Worm (Caenorhabditis elegans): ENCODE measurements around the gene F18E3.13.

The F18E3.13 gene

DNA sequence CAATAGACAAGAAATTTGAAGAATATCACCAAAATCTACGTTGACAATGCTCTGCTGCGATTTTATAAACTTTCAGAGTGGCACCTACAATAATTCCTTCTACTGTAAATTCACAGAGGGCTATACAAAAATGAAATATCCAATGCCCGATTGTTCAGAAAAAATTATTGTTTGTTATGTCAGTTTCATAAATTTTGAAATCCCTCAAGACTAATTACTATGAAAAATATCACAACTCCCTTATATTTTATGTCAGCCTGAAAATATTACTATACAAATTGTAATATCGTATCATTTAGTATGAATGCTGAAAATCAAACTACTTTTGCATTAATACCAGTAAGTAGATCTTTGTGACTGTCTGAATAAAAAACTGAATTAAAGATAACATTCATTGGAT lies 15.4 kb upstream of the F18E3.13 start, which contains the start of gene srx-60:
Gene srx-60 (plus strand): TSS at position 301 of the 400 bp plus-strand sequence.
- TF ChIP-seq ceh-30 (tag; optimal IDR thresholded peaks at IDR 0.05) (no peak), nhr-232 (tag; optimal IDR thresholded peaks at IDR 0.05) (no peak), dmd-4 (tag; optimal IDR thresholded peaks at IDR 0.05; ENCODE audit: borderline replicate concordance) (no peak), sdc-2 (tag; optimal IDR thresholded peaks at IDR 0.05) (no peak), tbx-2 (tag; optimal IDR thresholded peaks at IDR 0.05) (no peak), odd-2 (tag; optimal IDR thresholded peaks at IDR 0.05) (no peak)

DNA sequence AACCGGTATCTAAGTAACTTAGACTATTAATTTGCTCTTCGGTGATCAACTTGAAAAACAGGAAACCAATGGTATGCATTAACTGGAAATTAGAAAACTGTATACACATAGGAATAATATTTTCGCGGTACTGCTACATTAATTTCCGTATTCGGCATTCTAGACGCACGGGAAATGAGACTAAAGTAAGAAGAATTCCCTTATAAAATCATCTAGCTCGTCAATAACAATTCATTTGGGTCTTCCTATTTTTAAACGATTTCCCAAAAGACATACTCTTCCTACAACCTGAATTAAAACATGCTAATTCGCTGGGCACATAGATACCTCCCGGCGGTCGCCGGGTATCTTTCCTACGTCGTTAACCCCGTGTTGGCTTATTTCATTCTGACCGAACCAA lies 13.6 kb upstream of the F18E3.13 start, which contains the start of gene srj-13:
Gene srj-13 (plus strand): TSS at position 301 of the 400 bp plus-strand sequence.
- TF ChIP-seq nfya-1 (tag; optimal IDR thresholded peaks at IDR 0.05), result no peak
- TF ChIP-seq nhr-232 (tag; optimal IDR thresholded peaks at IDR 0.05), result no peak
- TF ChIP-seq ceh-14 (tag; optimal IDR thresholded peaks at IDR 0.05), result no peak
- TF ChIP-seq ceh-22 (tag; optimal IDR thresholded peaks at IDR 0.05), result no peak
- no peak for TF ChIP-seq ceh-2 (tag; optimal IDR thresholded peaks at IDR 0.05)
- no peak for TF ChIP-seq pros-1 (tag; optimal IDR thresholded peaks at IDR 0.05)
- TF ChIP-seq dve-1 (tag; optimal IDR thresholded peaks at IDR 0.05), result no peak

DNA sequence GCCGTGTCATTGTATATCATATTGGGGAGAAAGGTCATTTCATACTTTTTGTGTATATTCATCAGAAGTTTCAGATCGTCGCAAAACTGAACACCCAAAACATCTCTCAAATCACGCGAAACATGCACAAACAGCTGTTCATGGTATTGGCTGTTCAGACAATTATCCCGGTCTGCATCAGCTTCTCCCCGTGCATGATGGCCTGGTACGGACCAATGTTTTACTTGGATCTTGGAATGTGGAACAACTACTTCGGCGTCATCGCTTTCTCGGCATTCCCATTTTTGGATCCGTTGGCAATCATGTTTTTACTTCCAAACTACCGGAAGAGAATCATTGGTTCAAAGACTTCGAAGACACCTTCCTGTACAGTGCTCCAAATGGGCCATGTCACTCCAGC lies 12.5 kb upstream of the F18E3.13 start:
- TF ChIP-seq ceh-9 (tag; optimal IDR thresholded peaks at IDR 0.05) (no peak), C38D4.7 (GFP tag; optimal IDR thresholded peaks at IDR 0.05) (no peak), hlh-15 (tag; optimal IDR thresholded peaks at IDR 0.05) (no peak), ceh-30 (tag; optimal IDR thresholded peaks at IDR 0.05) (no peak), ceh-48 (tag; optimal IDR thresholded peaks at IDR 0.05) (no peak), pha-2 (tag; optimal IDR thresholded peaks at IDR 0.05) (no peak), dve-1 (tag; optimal IDR thresholded peaks at IDR 0.05) (no peak), sox-4 (tag; optimal IDR thresholded peaks at IDR 0.05) (no peak), ceh-2 (tag; optimal IDR thresholded peaks at IDR 0.05) (no peak), ceh-31 (tag; optimal IDR thresholded peaks at IDR 0.05) (no peak), rnt-1 (tag; optimal IDR thresholded peaks at IDR 0.05) (no peak)

DNA sequence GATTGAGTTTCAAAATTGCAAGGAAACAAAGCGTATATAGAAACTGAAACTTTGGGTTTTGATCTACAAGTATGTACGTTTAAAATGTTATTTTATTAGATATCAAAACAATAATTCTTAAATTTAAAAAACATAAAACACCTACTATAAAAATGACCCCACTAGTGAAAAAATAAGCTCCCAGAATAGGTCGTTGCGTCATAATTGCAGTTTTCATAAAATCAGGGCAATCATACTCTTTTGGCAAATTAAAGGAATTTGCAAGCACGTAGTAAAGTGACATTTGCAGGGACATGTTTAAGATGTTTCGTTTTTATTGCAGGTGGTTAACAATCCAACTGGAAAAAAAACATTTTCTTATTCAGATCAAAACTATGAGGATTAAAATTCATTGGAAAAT lies 7.4 kb upstream of the F18E3.13 start, which contains the start of gene srt-6:
Gene srt-6 (minus strand): TSS at position 295 of the 400 bp plus-strand sequence.
- TF ChIP-seq lim-6 (tag; optimal IDR thresholded peaks at IDR 0.05) (no peak), ceh-18 (tag; optimal IDR thresholded peaks at IDR 0.05) (no peak), sox-2 (GFP tag; IDR thresholded peaks at IDR 0.05) (no peak), che-1 (tag; optimal IDR thresholded peaks at IDR 0.05) (no peak), ceh-45 (GFP tag; IDR thresholded peaks at IDR 0.05) (no peak), npax-4 (tag; optimal IDR thresholded peaks at IDR 0.05) (no peak), tbx-2 (tag; optimal IDR thresholded peaks at IDR 0.05) (no peak), hlh-13 (GFP tag; optimal IDR thresholded peaks at IDR 0.05) (no peak), ceh-22 (tag; optimal IDR thresholded peaks at IDR 0.05) (no peak), T23F11.4 (GFP tag; optimal IDR thresholded peaks at IDR 0.05) (no peak), ama-1 (optimal IDR thresholded peaks at IDR 0.05) (no peak), C08G9.2 (tag; optimal IDR thresholded peaks at IDR 0.05) (no peak), ceh-14 (tag; optimal IDR thresholded peaks at IDR 0.05) (no peak), zip-5 (tag; optimal IDR thresholded peaks at IDR 0.05) (no peak), sox-4 (tag; optimal IDR thresholded peaks at IDR 0.05) (no peak), nhr-232 (tag; optimal IDR thresholded peaks at IDR 0.05) (no peak), C38D4.7 (GFP tag; optimal IDR thresholded peaks at IDR 0.05) (no peak)

DNA sequence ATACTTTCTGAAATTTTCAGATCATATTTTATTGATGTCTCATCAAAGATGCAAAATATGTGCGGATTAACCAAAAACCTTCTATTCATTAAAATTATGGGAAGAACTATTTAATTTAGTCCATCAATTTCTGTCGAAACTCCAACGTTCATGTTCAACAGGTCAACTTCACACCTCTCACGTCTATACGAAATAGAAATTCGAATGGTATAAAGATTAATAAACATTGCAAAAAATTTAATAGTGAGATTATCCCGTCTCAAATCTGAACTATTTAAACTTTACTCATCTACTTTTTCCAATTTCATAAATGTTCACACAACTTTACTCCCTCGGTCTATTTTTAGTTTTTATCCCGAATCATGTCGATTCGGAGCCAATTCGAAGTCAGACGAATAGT lies 6.4 kb upstream of the F18E3.13 start, which contains the start of gene R13D7.2:
Gene R13D7.2 (plus strand): TSS at position 301 of the 400 bp plus-strand sequence.
- no peak for TF ChIP-seq lim-6 (tag; optimal IDR thresholded peaks at IDR 0.05)
- no peak for TF ChIP-seq nhr-232 (tag; optimal IDR thresholded peaks at IDR 0.05)
- TF ChIP-seq ceh-31 (tag; optimal IDR thresholded peaks at IDR 0.05), result no peak
- no peak for TF ChIP-seq pax-1 (tag; optimal IDR thresholded peaks at IDR 0.05)
- TF ChIP-seq ceh-22 (tag; optimal IDR thresholded peaks at IDR 0.05), result no peak
- TF ChIP-seq sox-4 (tag; optimal IDR thresholded peaks at IDR 0.05), result no peak
- TF ChIP-seq F13H6.1 (tag; optimal IDR thresholded peaks at IDR 0.05), result no peak
- no peak for TF ChIP-seq elt-2 (tag; optimal IDR thresholded peaks at IDR 0.05)
- TF ChIP-seq C38D4.7 (GFP tag; optimal IDR thresholded peaks at IDR 0.05), result no peak
- no peak for TF ChIP-seq ets-4 (tag; optimal IDR thresholded peaks at IDR 0.05)
- TF ChIP-seq pat-9 (tag; optimal IDR thresholded peaks at IDR 0.05), result no peak

Data from whole organism, late embryonic.